Worm (Caenorhabditis elegans) whole organism, young adult: ENCODE data around the gene fbxb-107.
A peak's percentile ranks its signal among the peaks of the same experiment; 100 is the strongest.

Experiments used
- B0035.1 ChIP-seq: sonication (generic microtip); optimal IDR thresholded peaks from 2 replicates; lab custom pipeline; 2016; ENCODE audit warnings: missing genetic modification characterization, mild to moderate bottlenecking, missing compliant biosample characterization, missing genotype, missing genetic modification reagents
- F22D6.2 ChIP-seq: sonication (generic microtip); optimal IDR thresholded peaks from 2 replicates; lab custom pipeline; 2016; ENCODE audit warnings: mild to moderate bottlenecking, missing genetic modification characterization, missing compliant biosample characterization
- F23B12.7 ChIP-seq: sonication (generic microtip); optimal IDR thresholded peaks from 2 replicates; lab custom pipeline; 2017; ENCODE audit warnings: missing genetic modification characterization, mild to moderate bottlenecking, missing compliant biosample characterization, antibody characterized with exemption, moderate library complexity; ENCODE audit not compliant: insufficient read depth
- ZK185.1 ChIP-seq: sonication (generic microtip); optimal IDR thresholded peaks from 2 replicates; lab custom pipeline; 2016; ENCODE audit warnings: mild to moderate bottlenecking, missing genetic modification characterization, missing compliant biosample characterization; ENCODE audit not compliant: poor library complexity, severe bottlenecking
- ama-1 ChIP-seq, 3 experiments: fragments of 150-350 bp in 1 of 3; sonication (generic microtip) in 2 of 3; optimal IDR thresholded peaks; 2 replicates each; lab custom pipeline; 2014 to 2018; ENCODE audit warnings: missing biosample characterization in 2 of 3, missing genetic modification characterization in 2 of 3, missing genetic modification reagents in 2 of 3
- atf-7 ChIP-seq: sonication (generic microtip); optimal IDR thresholded peaks from 2 replicates; lab custom pipeline; 2017; ENCODE audit warnings: mild to moderate bottlenecking, missing genetic modification characterization, missing compliant biosample characterization
- bed-1 ChIP-seq: fragments of 200-800 bp; sonication (Bioruptor generic); IDR thresholded peaks from 2 replicates; pipeline ENCODE4 v1.3.6; 2022; ENCODE audit warnings: missing genetic modification reagents, missing genetic modification characterization, missing compliant biosample characterization
- cebp-1 ChIP-seq, 2 experiments: fragments of 200-800 bp in 1 of 2; sonication (Bioruptor generic) in 1 of 2; sonication (generic microtip) in 1 of 2; IDR thresholded peaks in 1 of 2; optimal IDR thresholded peaks in 1 of 2; 2 replicates each; pipeline versions ENCODE4 v1.3.6 to Lab custom; 2017 to 2022; ENCODE audit warnings: missing compliant biosample characterization in 2 of 2, missing genetic modification characterization in 2 of 2, mild to moderate bottlenecking in 1 of 2, missing genetic modification reagents in 1 of 2, moderate library complexity in 1 of 2
- cebp-2 ChIP-seq: fragments of 200-800 bp; sonication (Bioruptor generic); IDR thresholded peaks from 2 replicates; pipeline ENCODE4 v1.3.6; 2022; ENCODE audit warnings: missing genetic modification characterization, missing compliant biosample characterization
- ceh-79 ChIP-seq: sonication (generic microtip); optimal IDR thresholded peaks from 2 replicates; lab custom pipeline; 2017; ENCODE audit warnings: mild to moderate bottlenecking, missing genetic modification characterization, missing compliant biosample characterization
- chd-7 ChIP-seq: sonication (generic microtip); optimal IDR thresholded peaks from 2 replicates; lab custom pipeline; 2016; ENCODE audit warnings: mild to moderate bottlenecking, missing genetic modification characterization, moderate library complexity, missing compliant biosample characterization
- die-1 ChIP-seq: sonication (generic microtip); optimal IDR thresholded peaks from 2 replicates; lab custom pipeline; 2016; ENCODE audit warnings: missing genotype, mild to moderate bottlenecking, missing genetic modification characterization, missing compliant biosample characterization
- dox-1 ChIP-seq: fragments of 200-800 bp; sonication (Bioruptor generic); IDR thresholded peaks from 2 replicates; pipeline ENCODE4 v1.3.6; 2022; ENCODE audit warnings: missing genetic modification reagents, missing genetic modification characterization, missing compliant biosample characterization
- egl-18 ChIP-seq: fragments of 200-800 bp; sonication (Bioruptor generic); IDR thresholded peaks from 2 replicates; pipeline ENCODE4 v1.3.6; 2022; ENCODE audit warnings: missing genetic modification reagents, missing genetic modification characterization, missing compliant biosample characterization
- egrh-3 ChIP-seq: fragments of 200-800 bp; sonication (Bioruptor generic); IDR thresholded peaks from 2 replicates; pipeline ENCODE4 v1.3.6; 2022; ENCODE audit warnings: missing genetic modification reagents, missing genetic modification characterization, missing compliant biosample characterization
- ekl-4 ChIP-seq: fragments of 200-800 bp; sonication (Bioruptor generic); IDR thresholded peaks from 2 replicates; pipeline ENCODE4 v1.3.6; 2022; ENCODE audit warnings: missing genetic modification reagents, missing genetic modification characterization, missing compliant biosample characterization
- fkh-3 ChIP-seq: sonication (generic microtip); optimal IDR thresholded peaks from 2 replicates; lab custom pipeline; 2016; ENCODE audit warnings: mild to moderate bottlenecking, missing genetic modification characterization, missing compliant biosample characterization
- him-1 ChIP-seq: sonication (generic microtip); optimal IDR thresholded peaks from 2 replicates; lab custom pipeline; 2016; ENCODE audit warnings: missing genotype, missing genetic modification reagents, missing genetic modification characterization, missing compliant biosample characterization
- hmg-1.2 ChIP-seq: fragments of 200-800 bp; sonication (Bioruptor generic); IDR thresholded peaks from 2 replicates; pipeline ENCODE4 v1.3.6; 2022; ENCODE audit warnings: missing genetic modification reagents, missing genetic modification characterization, missing compliant biosample characterization
- lag-1 ChIP-seq: fragments of 200-800 bp; sonication (Bioruptor generic); IDR thresholded peaks from 2 replicates; pipeline ENCODE4 v1.3.6; 2022; ENCODE audit warnings: missing genetic modification reagents, missing genetic modification characterization, missing compliant biosample characterization
- let-526 ChIP-seq: fragments of 200-800 bp; sonication (Bioruptor generic); IDR thresholded peaks from 2 replicates; pipeline ENCODE4 v1.3.6; 2022; ENCODE audit warnings: missing genetic modification reagents, missing genetic modification characterization, missing compliant biosample characterization
- let-607 ChIP-seq, 2 experiments: fragments of 200-800 bp in 1 of 2; sonication (Bioruptor generic) in 1 of 2; sonication (generic microtip) in 1 of 2; optimal IDR thresholded peaks; 2 replicates each; lab custom pipeline; 2016 to 2018; ENCODE audit warnings: mild to moderate bottlenecking in 2 of 2, missing compliant biosample characterization in 2 of 2, missing genetic modification characterization in 2 of 2, moderate library complexity in 2 of 2, missing genotype in 1 of 2
- lin-35 ChIP-seq, 3 experiments: fragments of 150-350 bp in 2 of 3; sonication (generic microtip) in 1 of 3; optimal IDR thresholded peaks; 2 replicates each; lab custom pipeline; 2014 to 2018; ENCODE audit warnings: missing biosample characterization in 3 of 3, missing genetic modification characterization in 3 of 3, missing genetic modification reagents in 3 of 3
- lin-40 ChIP-seq: sonication (generic microtip); optimal IDR thresholded peaks from 2 replicates; lab custom pipeline; 2016; ENCODE audit warnings: missing genetic modification characterization, mild to moderate bottlenecking, missing compliant biosample characterization, missing genotype, missing genetic modification reagents
- lin-54 ChIP-seq: fragments of 200-800 bp; sonication (Bioruptor generic); optimal IDR thresholded peaks from 2 replicates; lab custom pipeline; 2018; ENCODE audit warnings: mild to moderate bottlenecking, missing genetic modification characterization, missing compliant biosample characterization
- lir-1 ChIP-seq: fragments of 200-800 bp; sonication (Bioruptor generic); conservative IDR thresholded peaks from 2 replicates; pipeline ENCODE4 v1.3.6; 2022; ENCODE audit warnings: missing genetic modification reagents, missing genetic modification characterization, missing compliant biosample characterization
- lsy-27 ChIP-seq: sonication (generic microtip); optimal IDR thresholded peaks from 2 replicates; lab custom pipeline; 2017; ENCODE audit warnings: missing genetic modification characterization, mild to moderate bottlenecking, missing compliant biosample characterization, antibody characterized with exemption, missing genotype, borderline replicate concordance; ENCODE audit not compliant: insufficient read depth
- mcd-1 ChIP-seq: fragments of 200-800 bp; sonication (Bioruptor generic); IDR thresholded peaks from 2 replicates; pipeline ENCODE4 v1.3.6; 2022; ENCODE audit warnings: missing genetic modification reagents, missing genetic modification characterization, missing compliant biosample characterization
- mxl-1 ChIP-seq: sonication (generic microtip); optimal IDR thresholded peaks from 2 replicates; lab custom pipeline; 2016; ENCODE audit warnings: missing genetic modification characterization, missing compliant biosample characterization
- nfya-2 ChIP-seq: fragments of 200-800 bp; sonication (Bioruptor generic); IDR thresholded peaks from 2 replicates; pipeline ENCODE4 v1.3.6; 2022; ENCODE audit warnings: missing genetic modification reagents, missing genetic modification characterization, missing compliant biosample characterization
- nfyb-1 ChIP-seq: fragments of 200-800 bp; sonication (Bioruptor generic); IDR thresholded peaks from 2 replicates; pipeline ENCODE4 v1.3.6; 2022; ENCODE audit warnings: missing genetic modification reagents, missing genetic modification characterization, missing compliant biosample characterization
- nhr-80 ChIP-seq: sonication (generic microtip); optimal IDR thresholded peaks from 2 replicates; lab custom pipeline; 2016; ENCODE audit warnings: missing genetic modification characterization, missing compliant biosample characterization
- pbrm-1 ChIP-seq: fragments of 200-800 bp; sonication (Bioruptor generic); IDR thresholded peaks from 2 replicates; pipeline ENCODE4 v1.3.6; 2022; ENCODE audit warnings: missing genetic modification reagents, missing genetic modification characterization, missing compliant biosample characterization
- pha-4 ChIP-seq: fragments of 150-350 bp; sonication (generic microtip); optimal IDR thresholded peaks from 2 replicates; lab custom pipeline; 2014; ENCODE audit warnings: missing biosample characterization, missing genetic modification reagents, missing genetic modification characterization
- rec-8 ChIP-seq, 2 experiments: sonication (generic microtip); optimal IDR thresholded peaks; 2 replicates each; lab custom pipeline; 2016; ENCODE audit warnings: mild to moderate bottlenecking in 2 of 2, missing genetic modification characterization in 2 of 2, missing genetic modification reagents in 2 of 2, missing genotype in 2 of 2, missing biosample characterization in 1 of 2, missing compliant biosample characterization in 1 of 2, moderate library complexity in 1 of 2
- sdz-38 ChIP-seq: sonication (generic microtip); optimal IDR thresholded peaks from 2 replicates; lab custom pipeline; 2016; ENCODE audit warnings: missing genotype, missing genetic modification characterization, missing compliant biosample characterization
- snpc-4 ChIP-seq, 5 experiments: fragments of 150-350 bp in 1 of 5; sonication (generic microtip) in 4 of 5; optimal IDR thresholded peaks; 2 replicates each; lab custom pipeline; 2014 to 2018; ENCODE audit warnings: missing genetic modification characterization in 5 of 5, missing biosample characterization in 3 of 5, antibody characterized with exemption in 2 of 5, mild to moderate bottlenecking in 2 of 5, missing compliant biosample characterization in 2 of 5, missing genotype in 2 of 5, moderate library complexity in 2 of 5, missing genetic modification reagents in 1 of 5
- somi-1 ChIP-seq: fragments of 200-800 bp; sonication (Bioruptor generic); optimal IDR thresholded peaks from 2 replicates; lab custom pipeline; 2018; ENCODE audit warnings: mild to moderate bottlenecking, missing genetic modification characterization, missing compliant biosample characterization
- tbp1 ChIP-seq: fragments of 200-800 bp; sonication (Bioruptor generic); optimal IDR thresholded peaks from 2 replicates; lab custom pipeline; 2018; ENCODE audit warnings: mild to moderate bottlenecking, missing genetic modification characterization, missing compliant biosample characterization
- xnd-1 ChIP-seq: sonication (generic microtip); optimal IDR thresholded peaks from 2 replicates; lab custom pipeline; 2016; ENCODE audit warnings: missing genotype, missing genetic modification reagents, missing genetic modification characterization, missing compliant biosample characterization
- ztf-26 ChIP-seq: sonication (generic microtip); optimal IDR thresholded peaks from 2 replicates; lab custom pipeline; 2017; ENCODE audit warnings: missing genetic modification characterization, missing compliant biosample characterization
- ztf-28 ChIP-seq: fragments of 200-800 bp; sonication (Bioruptor generic); IDR thresholded peaks from 2 replicates; pipeline ENCODE4 v1.3.6; 2022; ENCODE audit warnings: missing genetic modification reagents, missing genetic modification characterization, missing compliant biosample characterization

fbxb-107 gene

ce11 chrII:2800550-2801233 lies 42.1 kb downstream of the fbxb-107 start, which contains the start of gene nhr-119:
TSS of gene nhr-119 (minus strand) at chrII:2800600.
- TF ChIP-seq dox-1 (GFP tag; lab: Robert Waterston, UW) (peak; percentile 48; the same call in 1 of the 2 replicates), pbrm-1 (GFP tag; lab: Robert Waterston, UW) (no peak), B0035.1 (no peak), let-526 (GFP tag; lab: Robert Waterston, UW) (no peak), pha-4 (tag; lab: Kevin White, UChicago) (no peak), rec-8 (tag; optimal IDR thresholded peaks at IDR 0.05; lab: Kevin White, UChicago) (no peak), egl-18 (GFP tag; lab: Robert Waterston, UW) (no peak), ztf-26 (peak; percentile 61), lsy-27 (tag; lab: Kevin White, UChicago) (no peak), F22D6.2 (tag; lab: Kevin White, UChicago) (peak; percentile 33), lin-40 (tag; lab: Kevin White, UChicago) (peak; percentile 75), nfya-2 (GFP tag; lab: Robert Waterston, UW) (no peak), die-1 (tag; lab: Kevin White, UChicago) (no peak), atf-7 (peak; percentile 23), nfyb-1 (0 out of 2 replicates have a peak, but pooled peaks have one; percentile 24), xnd-1 (tag; lab: Kevin White, UChicago) (no peak), sdz-38 (tag; lab: Kevin White, UChicago) (no peak), lir-1 (no peak), ekl-4 (0 out of 2 replicates have a peak, but pooled peaks have one; percentile 38), mxl-1 (tag; lab: Kevin White, UChicago) (no peak), tbp1 (GFP tag; lab: Kevin White, UChicago) (peak; percentile 15), chd-7 (tag; lab: Kevin White, UChicago) (peak; percentile 5), cebp-1 (GFP tag; IDR thresholded peaks at IDR 0.05; lab: Robert Waterston, UW) (no peak), cebp-1 (tag; optimal IDR thresholded peaks at IDR 0.05; lab: Kevin White, UChicago) (peak; percentile 42), him-1 (no peak), ZK185.1 (tag; lab: Kevin White, UChicago) (no peak), ama-1 (optimal IDR thresholded peaks at IDR 0.05; lab: Kevin White, UChicago) (no peak), ama-1 (GFP tag; optimal IDR thresholded peaks at IDR 0.05; lab: Kevin White, UChicago) (no peak), ztf-28 (GFP tag; lab: Robert Waterston, UW) (no peak), somi-1 (no peak), mcd-1 (peak; percentile 57), ceh-79 (tag; lab: Kevin White, UChicago) (no peak), lin-35 (GFP tag; optimal IDR thresholded peaks at IDR 0.05; lab: Kevin White, UChicago) (peak in 1 of 3 experiments; percentile 41), fkh-3 (tag; lab: Kevin White, UChicago) (no peak), cebp-2 (no peak), hmg-1.2 (peak; percentile 82), nhr-80 (peak; percentile 67), snpc-4 (GFP tag; optimal IDR thresholded peaks at IDR 0.05; lab: Kevin White, UChicago) (no peak), snpc-4 (tag; optimal IDR thresholded peaks at IDR 0.05; lab: Kevin White, UChicago) (no peak), egrh-3 (GFP tag; lab: Robert Waterston, UW) (peak; percentile 66), F23B12.7 (no peak), bed-1 (GFP tag; lab: Robert Waterston, UW) (no peak), lin-54 (GFP tag; lab: Kevin White, UChicago) (no peak), lag-1 (GFP tag; lab: Robert Waterston, UW) (no peak), let-607 (tag; optimal IDR thresholded peaks at IDR 0.05; lab: Kevin White, UChicago) (peak in 1 of 2 experiments; percentile 42)
